Fruit fly (Drosophila melanogaster): Measurements from ENCODE around the gene qjt.

qjt gene

dm6 chr3L:17495266-17495961 is 16.5 kb downstream of the qjt start:
- no peak for TF ChIP-seq noc (tag; optimal IDR thresholded peaks at IDR 0.05)

dm6 chr3L:17496012-17496411 is 17.1 kb downstream of the qjt start:
- no peak for TF ChIP-seq noc (tag; optimal IDR thresholded peaks at IDR 0.05)

- TF ChIP-seq noc (tag; optimal IDR thresholded peaks at IDR 0.05), result no peak
These were observed 18.1 kb downstream of the qjt start for dm6 chr3L:17496871-17497492.

dm6 chr3L:17497969-17498368 is 19.1 kb downstream of the qjt start:
- TF ChIP-seq noc (tag; optimal IDR thresholded peaks at IDR 0.05), result no peak

- no peak for TF ChIP-seq noc (tag; optimal IDR thresholded peaks at IDR 0.05)
These were observed 20.2 kb downstream of the qjt start for dm6 chr3L:17498952-17499710.

- no peak for TF ChIP-seq noc (tag; optimal IDR thresholded peaks at IDR 0.05)
These were observed 21.6 kb downstream of the qjt start for dm6 chr3L:17500315-17500985.

- no peak for TF ChIP-seq noc (tag; optimal IDR thresholded peaks at IDR 0.05)
These were observed 23.3 kb downstream of the qjt start for dm6 chr3L:17502235-17502634.

- no peak for TF ChIP-seq noc (tag; optimal IDR thresholded peaks at IDR 0.05)
These were observed 25.6 kb downstream of the qjt start for dm6 chr3L:17504538-17504937.

dm6 chr3L:17506005-17506760 is 27.3 kb downstream of the qjt start:
- TF ChIP-seq noc (tag; optimal IDR thresholded peaks at IDR 0.05), result peak; percentile 1

dm6 chr3L:17506830-17507229 is 27.9 kb downstream of the qjt start:
- TF ChIP-seq noc (tag; optimal IDR thresholded peaks at IDR 0.05), result no peak

- TF ChIP-seq noc (tag; optimal IDR thresholded peaks at IDR 0.05), result no peak
These were observed 34.6 kb downstream of the qjt start for dm6 chr3L:17513492-17513891.

dm6 chr3L:17513893-17514616 is 35.2 kb downstream of the qjt start, which contains the start of the genes U4-U6-60K and CG7564:
Gene U4-U6-60K (minus strand): TSS chr3L:17513912.
Gene CG7564 (plus strand): TSS chr3L:17514298.
- peak; percentile 55 for TF ChIP-seq noc (tag; optimal IDR thresholded peaks at IDR 0.05)

All from whole organism, larva.